Fruit fly (Drosophila melanogaster) whole organism, embryonic: ENCODE data around the gene CG33107.

Experiments
- Adf1 ChIP-seq: fragments of 200-800 bp; sonication (Bioruptor generic); IDR thresholded peaks from 2 replicates; pipeline ENCODE4 v1.3.6; 2022; ENCODE audit warnings: missing biosample characterization, missing genetic modification characterization
- Awh ChIP-seq: fragments of 200-800 bp; sonication (Bioruptor generic); IDR thresholded peaks from 2 replicates; pipeline ENCODE4, ENCODE4 v1.3.6; 2022; ENCODE audit warnings: missing biosample characterization, missing genetic modification characterization
- Blimp-1 ChIP-seq: fragments of 200-800 bp; sonication (Bioruptor generic); optimal IDR thresholded peaks from 3 replicates; lab custom pipeline; 2018; ENCODE audit warnings: missing biosample characterization, missing genetic modification characterization, mild to moderate bottlenecking, moderate library complexity, missing genetic modification reagents
- CG10147 ChIP-seq: fragments of 200-800 bp; sonication (Bioruptor generic); optimal IDR thresholded peaks from 2 replicates; lab custom pipeline; 2019; ENCODE audit warnings: missing biosample characterization, mild to moderate bottlenecking, missing genetic modification characterization, moderate library complexity
- CG10366 ChIP-seq: fragments of 200-800 bp; sonication (Bioruptor generic); IDR thresholded peaks from 2 replicates; pipeline ENCODE4 v1.3.6; 2022; ENCODE audit warnings: missing biosample characterization, missing genetic modification characterization
- CG13296 ChIP-seq: fragments of 200-800 bp; sonication (Bioruptor generic); optimal IDR thresholded peaks from 3 replicates; lab custom pipeline; 2018; ENCODE audit warnings: missing biosample characterization, mild to moderate bottlenecking, missing genetic modification characterization
- CG15269 ChIP-seq: fragments of 200-800 bp; sonication (Bioruptor generic); optimal IDR thresholded peaks from 2 replicates; lab custom pipeline; 2018; ENCODE audit warnings: missing biosample characterization, mild to moderate bottlenecking, missing genetic modification characterization, moderate library complexity
- CG17186 ChIP-seq: fragments of 200-800 bp; sonication (Bioruptor generic); optimal IDR thresholded peaks from 3 replicates; lab custom pipeline; 2017; ENCODE audit warnings: missing biosample characterization, missing genetic modification reagents, missing genetic modification characterization
- CG34224 ChIP-seq: fragments of 200-800 bp; sonication (Bioruptor generic); IDR thresholded peaks from 3 replicates; pipeline ENCODE4 v1.3.6; 2022; ENCODE audit warnings: missing biosample characterization, missing genetic modification characterization; ENCODE audit not compliant: partially characterized antibody
- CG4360 ChIP-seq: fragments of 200-800 bp; sonication (Bioruptor generic); IDR thresholded peaks from 2 replicates; pipeline ENCODE4 v1.3.6; 2022; ENCODE audit warnings: missing biosample characterization, missing genetic modification characterization
- CG6813 ChIP-seq: fragments of 200-800 bp; sonication (Bioruptor generic); optimal IDR thresholded peaks from 2 replicates; lab custom pipeline; 2017; ENCODE audit warnings: missing biosample characterization, missing genetic modification characterization, mild to moderate bottlenecking, moderate library complexity, missing genetic modification reagents
- CG8388 ChIP-seq: fragments of 200-800 bp; sonication (Bioruptor generic); optimal IDR thresholded peaks from 2 replicates; lab custom pipeline; 2019; ENCODE audit warnings: missing biosample characterization, mild to moderate bottlenecking, missing genetic modification characterization, moderate library complexity
- Dad ChIP-seq: fragments of 200-800 bp; sonication (Bioruptor generic); optimal IDR thresholded peaks from 3 replicates; lab custom pipeline; 2016; ENCODE audit warnings: missing biosample characterization, missing genetic modification characterization
- Deaf1 ChIP-seq: fragments of 200-800 bp; optimal IDR thresholded peaks from 3 replicates; lab custom pipeline; 2019; ENCODE audit warnings: missing biosample characterization, mild to moderate bottlenecking, missing genetic modification characterization, moderate library complexity
- Doc3 ChIP-seq: fragments of 200-800 bp; sonication (Bioruptor generic); IDR thresholded peaks from 3 replicates; pipeline ENCODE4 v1.3.6; 2022; ENCODE audit warnings: missing biosample characterization, missing genetic modification characterization; ENCODE audit not compliant: partially characterized antibody
- ERR ChIP-seq: fragments of 200-800 bp; sonication (Bioruptor generic); optimal IDR thresholded peaks from 2 replicates; lab custom pipeline; 2016; ENCODE audit warnings: missing biosample characterization, missing genetic modification characterization
- Hsf ChIP-seq: fragments of 200-800 bp; sonication (Bioruptor generic); optimal IDR thresholded peaks from 3 replicates; lab custom pipeline; 2016; ENCODE audit warnings: missing biosample characterization, missing genetic modification characterization
- Lpt ChIP-seq: fragments of >200 bp; optimal IDR thresholded peaks from 2 replicates; lab custom pipeline; 2018; ENCODE audit warnings: missing biosample characterization, missing genetic modification characterization
- Med ChIP-seq: fragments of 200-800 bp; sonication (Bioruptor generic); peaks from one replicate; lab custom pipeline; 2016; ENCODE audit warnings: missing biosample characterization, missing genetic modification characterization, mild to moderate bottlenecking, inconsistent platforms, moderate library complexity
- Spps ChIP-seq: fragments of 200-800 bp; sonication (Bioruptor generic); optimal IDR thresholded peaks from 2 replicates; lab custom pipeline; 2018; ENCODE audit warnings: missing biosample characterization, mild to moderate bottlenecking, missing genetic modification characterization
- Trl ChIP-seq, 3 experiments: fragments of >200 bp in 2 of 3; fragments of 200-800 bp in 1 of 3; sonication (Bioruptor generic) in 1 of 3; optimal IDR thresholded peaks; 2 replicates in 1 of 3; 3 replicates in 2 of 3; lab custom pipeline; 2016 to 2017; ENCODE audit warnings: missing biosample characterization in 1 of 3, missing genetic modification characterization in 1 of 3
- abd-A ChIP-seq: fragments of 200-800 bp; sonication (Bioruptor generic); optimal IDR thresholded peaks from 3 replicates; lab custom pipeline; 2019; ENCODE audit warnings: missing biosample characterization, mild to moderate bottlenecking, missing genetic modification characterization, moderate library complexity
- ac ChIP-seq: fragments of 200-800 bp; sonication (Bioruptor generic); optimal IDR thresholded peaks from 3 replicates; lab custom pipeline; 2017; ENCODE audit warnings: missing biosample characterization, mild to moderate bottlenecking, missing genetic modification characterization
- amos ChIP-seq: fragments of 200-800 bp; sonication (Bioruptor generic); IDR thresholded peaks from 2 replicates; pipeline ENCODE4 v1.3.6; 2022; ENCODE audit warnings: missing biosample characterization, missing genetic modification characterization; ENCODE audit not compliant: partially characterized antibody
- bsh ChIP-seq, 2 experiments: fragments of 200-800 bp; sonication (Bioruptor generic); optimal IDR thresholded peaks; 2 replicates each; lab custom pipeline; 2017 to 2018; ENCODE audit warnings: mild to moderate bottlenecking in 2 of 2, missing biosample characterization in 2 of 2, missing genetic modification characterization in 2 of 2, moderate library complexity in 1 of 2
- chinmo ChIP-seq: fragments of 200-800 bp; sonication (Bioruptor generic); IDR thresholded peaks from 4 replicates; pipeline ENCODE4 v1.3.6; 2022; ENCODE audit warnings: missing biosample characterization, missing genetic modification characterization; ENCODE audit not compliant: partially characterized antibody
- ci ChIP-seq: fragments of 200-800 bp; sonication (Bioruptor generic); IDR thresholded peaks from 3 replicates; pipeline ENCODE4 v1.3.6; 2022; ENCODE audit warnings: missing biosample characterization, missing genetic modification characterization
- croc ChIP-seq: fragments of 200-800 bp; sonication (Bioruptor generic); conservative IDR thresholded peaks from 3 replicates; pipeline ENCODE4 v1.3.6; 2022; ENCODE audit warnings: missing biosample characterization, missing genetic modification characterization
- dan ChIP-seq: fragments of 200-800 bp; sonication (Bioruptor generic); IDR thresholded peaks from 2 replicates; pipeline ENCODE4 v1.3.6; 2022; ENCODE audit warnings: missing biosample characterization, missing genetic modification characterization
- danr ChIP-seq: fragments of 200-800 bp; sonication (Bioruptor generic); IDR thresholded peaks from 2 replicates; pipeline ENCODE4 v1.3.6; 2022; ENCODE audit warnings: missing biosample characterization, missing genetic modification characterization
- gsb ChIP-seq: fragments of 200-800 bp; sonication (Bioruptor generic); IDR thresholded peaks from 2 replicates; pipeline ENCODE4 v1.3.6; 2022; ENCODE audit warnings: missing biosample characterization, missing genetic modification characterization
- hbn ChIP-seq: fragments of 200-800 bp; sonication (Bioruptor generic); IDR thresholded peaks from 2 replicates; pipeline ENCODE4 v1.3.6; 2022; ENCODE audit warnings: missing biosample characterization, missing genetic modification characterization; ENCODE audit not compliant: partially characterized antibody
- insv ChIP-seq, 2 experiments: fragments of 200-800 bp; sonication (Bioruptor generic); optimal IDR thresholded peaks; 3 replicates each; lab custom pipeline; 2016 to 2018; ENCODE audit warnings: missing biosample characterization in 2 of 2, missing genetic modification characterization in 2 of 2
- lola ChIP-seq, 3 experiments: fragments of >200 bp in 2 of 3; fragments of 200-800 bp in 1 of 3; sonication (Bioruptor generic) in 1 of 3; optimal IDR thresholded peaks; 2 replicates each; lab custom pipeline; 2017 to 2019; ENCODE audit warnings: missing biosample characterization in 3 of 3, missing genetic modification characterization in 3 of 3, mild to moderate bottlenecking in 1 of 3, moderate library complexity in 1 of 3
- maf-S ChIP-seq: fragments of 200-800 bp; sonication (Bioruptor generic); optimal IDR thresholded peaks from 2 replicates; lab custom pipeline; 2016; ENCODE audit warnings: missing biosample characterization, missing genetic modification characterization
- nerfin-1 ChIP-seq: fragments of 200-800 bp; sonication (Bioruptor generic); optimal IDR thresholded peaks from 3 replicates; lab custom pipeline; 2019; ENCODE audit warnings: missing biosample characterization, mild to moderate bottlenecking, missing genetic modification characterization, moderate library complexity
- prd ChIP-seq, 3 experiments: fragments of >200 bp in 2 of 3; fragments of 200-800 bp in 1 of 3; sonication (Bioruptor generic) in 1 of 3; optimal IDR thresholded peaks in 2 of 3; IDR thresholded peaks in 1 of 3; 2 replicates in 2 of 3; 3 replicates in 1 of 3; pipeline versions ENCODE4 v1.3.6 to Lab custom; 2017 to 2022; ENCODE audit warnings: missing biosample characterization in 1 of 3, missing genetic modification characterization in 1 of 3
- pros ChIP-seq: fragments of 200-800 bp; sonication (Bioruptor generic); optimal IDR thresholded peaks from 3 replicates; lab custom pipeline; 2019; ENCODE audit warnings: missing biosample characterization, mild to moderate bottlenecking, missing genetic modification characterization, moderate library complexity
- sima ChIP-seq: fragments of 200-800 bp; sonication (Bioruptor generic); optimal IDR thresholded peaks from 2 replicates; lab custom pipeline; 2016; ENCODE audit warnings: missing biosample characterization, missing genetic modification characterization
- slbo ChIP-seq: fragments of 200-800 bp; sonication (Bioruptor generic); IDR thresholded peaks from 2 replicates; pipeline ENCODE4 v1.3.6; 2022; ENCODE audit warnings: missing biosample characterization, missing genetic modification characterization
- ssp ChIP-seq: fragments of 200-800 bp; sonication (Bioruptor generic); IDR thresholded peaks from 2 replicates; pipeline ENCODE4 v1.3.6; 2022; ENCODE audit warnings: missing biosample characterization, missing genetic modification characterization
- toy ChIP-seq: fragments of 200-800 bp; sonication (Bioruptor generic); IDR thresholded peaks from 2 replicates; pipeline ENCODE4 v1.3.6; 2022; ENCODE audit warnings: missing biosample characterization, missing genetic modification characterization
- usp ChIP-seq: fragments of >200 bp; optimal IDR thresholded peaks from 2 replicates; lab custom pipeline; 2017; ENCODE audit warnings: missing biosample characterization, missing genetic modification characterization
- vvl ChIP-seq: fragments of 200-800 bp; sonication (Bioruptor generic); IDR thresholded peaks from 2 replicates; pipeline ENCODE4 v1.3.6; 2022; ENCODE audit warnings: missing biosample characterization, missing genetic modification characterization
- wek ChIP-seq: fragments of 200-800 bp; sonication (Bioruptor generic); optimal IDR thresholded peaks from 3 replicates; lab custom pipeline; 2018; ENCODE audit warnings: missing biosample characterization, mild to moderate bottlenecking, missing genetic modification characterization, moderate library complexity

The CG33107 gene

DNA sequence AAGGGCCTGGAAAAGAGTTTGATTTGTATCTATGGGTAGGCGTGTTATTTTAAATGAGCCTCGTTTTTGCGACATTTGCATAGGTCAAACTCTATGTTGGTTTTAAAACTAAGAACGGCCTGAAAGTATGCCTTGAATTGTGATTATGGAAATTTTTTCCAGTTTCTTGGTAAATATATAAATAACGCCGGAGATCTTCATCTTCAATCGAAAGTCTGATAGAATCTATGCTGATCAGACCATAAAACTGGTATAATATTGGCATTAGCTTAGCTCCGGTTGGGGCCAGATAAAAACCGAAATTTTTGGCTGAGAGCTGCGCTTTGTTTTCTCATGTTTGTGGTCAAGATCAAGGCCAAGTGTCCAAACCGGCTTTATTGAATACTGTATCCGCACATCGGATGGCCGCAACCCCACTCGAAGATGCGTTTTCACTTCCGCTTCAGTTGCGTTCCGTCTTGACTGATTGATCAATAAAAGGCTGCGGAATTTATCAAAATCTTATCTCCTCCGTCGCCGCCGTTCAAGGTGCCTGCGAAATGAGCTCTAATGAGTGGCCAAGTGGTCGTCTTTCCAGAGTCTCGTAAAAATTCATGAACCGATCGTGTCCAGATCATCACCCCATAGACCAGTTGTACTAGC lies 27.3 kb downstream of the CG33107 start (continued):
- TF ChIP-seq Trl (optimal IDR thresholded peaks at IDR 0.05; lab: Kevin White, UChicago) (no peak), Trl (GFP tag; optimal IDR thresholded peaks at IDR 0.05; lab: Kevin White, UChicago) (no peak), abd-A (peak; percentile 6), usp (GFP tag; lab: Kevin White, UChicago) (no peak), CG17186 (GFP tag; lab: Kevin White, UChicago) (no peak), hbn (GFP tag; lab: Robert Waterston, UW) (no peak), croc (GFP tag; lab: Robert Waterston, UW) (no peak), CG10147 (GFP tag; lab: Kevin White, UChicago) (no peak), bsh (GFP tag; optimal IDR thresholded peaks at IDR 0.05; lab: Kevin White, UChicago) (no peak), CG10366 (GFP tag; lab: Robert Waterston, UW) (no peak), CG34224 (GFP tag; lab: Robert Waterston, UW) (no peak), danr (GFP tag; lab: Robert Waterston, UW) (no peak), Blimp-1 (GFP tag; lab: Kevin White, UChicago) (peak; percentile 6), Deaf1 (tag; lab: Kevin White, UChicago) (no peak), sima (no peak), ERR (GFP tag; lab: Kevin White, UChicago) (no peak), ci (GFP tag; lab: Robert Waterston, UW) (no peak), Spps (tag; lab: Kevin White, UChicago) (no peak)

DNA sequence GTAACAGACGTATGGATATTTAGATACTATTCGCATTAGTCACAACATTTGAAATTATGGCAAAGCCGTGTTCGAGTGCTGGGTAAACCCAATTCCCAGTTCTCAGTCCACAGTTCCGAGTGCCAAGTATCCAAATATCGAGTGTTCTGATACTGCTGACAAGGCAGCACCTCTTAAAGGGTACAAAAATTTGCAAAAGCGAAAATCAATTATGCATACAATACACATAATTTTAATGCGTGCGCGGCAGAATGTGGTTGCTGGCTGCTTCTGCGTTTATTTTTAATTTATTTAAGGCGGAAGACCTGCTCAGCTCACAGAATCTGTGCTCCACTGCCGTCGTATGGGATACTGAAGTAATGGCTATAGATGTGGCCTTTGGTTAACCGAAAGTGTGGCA lies 31.8 kb downstream of the CG33107 start:
- TF ChIP-seq Hsf (GFP tag; lab: Kevin White, UChicago) (no peak), prd (optimal IDR thresholded peaks at IDR 0.05; lab: Kevin White, UChicago) (no peak), prd (GFP tag; IDR thresholded peaks at IDR 0.05; lab: Robert Waterston, UW) (0 out of 3 replicates have a peak, but pooled peaks have one; percentile 13), Med (peak; percentile 57), ac (GFP tag; lab: Kevin White, UChicago) (no peak), slbo (0 out of 2 replicates have a peak, but pooled peaks have one; percentile 25), vvl (GFP tag; lab: Robert Waterston, UW) (0 out of 2 replicates have a peak, but pooled peaks have one; percentile 31)

DNA sequence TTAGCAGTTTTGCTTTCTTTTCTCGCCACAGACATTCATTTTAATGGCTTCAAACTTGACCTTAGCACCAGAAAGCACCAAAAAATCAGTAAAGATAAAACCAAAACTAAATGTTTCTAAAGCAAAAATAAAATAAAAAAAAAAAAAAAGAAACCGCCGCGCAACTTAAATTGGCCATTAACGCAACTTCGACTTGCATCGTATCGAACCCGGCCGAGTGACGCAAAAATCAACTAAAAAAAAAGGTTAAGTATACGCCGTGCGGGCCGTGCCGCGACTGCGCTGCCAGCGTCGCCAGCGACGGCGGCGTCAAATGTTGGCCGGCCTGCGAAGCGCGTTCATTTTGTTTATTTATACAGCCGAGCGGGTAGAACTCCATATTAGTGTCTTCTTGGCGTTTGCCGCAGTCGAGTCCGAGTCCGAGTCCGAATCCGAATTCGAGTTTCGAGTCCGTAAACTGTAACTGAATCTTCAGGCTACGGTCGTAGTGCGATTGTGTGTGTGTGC lies 34.2 kb downstream of the CG33107 start, which contains the start of gene bond:
Gene bond (plus strand): TSS at position 375 of the 507 bp plus-strand sequence.
- no peak for TF ChIP-seq pros (GFP tag; lab: Kevin White, UChicago)
- TF ChIP-seq dan (GFP tag; lab: Robert Waterston, UW) = no peak
- no peak for TF ChIP-seq Doc3
- TF ChIP-seq Dad = no peak
- TF ChIP-seq CG15269 = no peak
- no peak for TF ChIP-seq ssp (GFP tag; lab: Robert Waterston, UW)
- TF ChIP-seq CG4360 (GFP tag; lab: Robert Waterston, UW) = no peak
- TF ChIP-seq insv (GFP tag; optimal IDR thresholded peaks at IDR 0.05; lab: Kevin White, UChicago) = no peak
- TF ChIP-seq toy (GFP tag; lab: Robert Waterston, UW) = no peak
- TF ChIP-seq wek (GFP tag; lab: Kevin White, UChicago) = no peak
- peak; percentile 93 for TF ChIP-seq Adf1 (GFP tag; lab: Robert Waterston, UW)
- TF ChIP-seq chinmo = 0 out of 4 replicates have a peak, but pooled peaks have one; percentile 64
- TF ChIP-seq Awh = no peak
- TF ChIP-seq gsb (GFP tag; lab: Robert Waterston, UW) = 0 out of 2 replicates have a peak, but pooled peaks have one; percentile 19
- no peak for TF ChIP-seq Lpt
- TF ChIP-seq lola (GFP tag; optimal IDR thresholded peaks at IDR 0.05; lab: Kevin White, UChicago) = no peak
- no peak for TF ChIP-seq maf-S (GFP tag; lab: Kevin White, UChicago)
- TF ChIP-seq nerfin-1 (tag; lab: Kevin White, UChicago) = no peak
- 0 out of 2 replicates have a peak, but pooled peaks have one; percentile 4 for TF ChIP-seq slbo
- TF ChIP-seq amos (GFP tag; lab: Robert Waterston, UW) = no peak
- no peak for TF ChIP-seq CG13296 (GFP tag; lab: Kevin White, UChicago)
- no peak for TF ChIP-seq CG8388 (GFP tag; lab: Kevin White, UChicago)
- TF ChIP-seq CG6813 = no peak
